Worm (Caenorhabditis elegans): ENCODE measurements around the gene ent-4.

Gene ent-4

ce11 chrIV:13692522-13692921 is 34.2 kb upstream of the ent-4 start:
- TF ChIP-seq tbx-37 (GFP tag; conservative IDR thresholded peaks at IDR 0.05) (no peak), ceh-13 (GFP tag; optimal IDR thresholded peaks at IDR 0.05) (no peak), aly-1 (tag; optimal IDR thresholded peaks at IDR 0.05) (no peak), tbx-11 (GFP tag; IDR thresholded peaks at IDR 0.05) (no peak), ama-1 (optimal IDR thresholded peaks at IDR 0.05) (no peak), sea-1 (GFP tag; conservative IDR thresholded peaks at IDR 0.05) (no peak), hnd-1 (tag; optimal IDR thresholded peaks at IDR 0.05) (no peak), pes-1 (GFP tag; IDR thresholded peaks at IDR 0.05) (no peak), B0310.2 (tag; optimal IDR thresholded peaks at IDR 0.05) (no peak), flt-1 (GFP tag; IDR thresholded peaks at IDR 0.05) (no peak), scrt-1 (GFP tag; IDR thresholded peaks at IDR 0.05) (no peak), ets-7 (tag; optimal IDR thresholded peaks at IDR 0.05) (no peak), ceh-36 (tag; optimal IDR thresholded peaks at IDR 0.05) (no peak), hmbx-1 (tag; optimal IDR thresholded peaks at IDR 0.05) (no peak), tra-4 (tag; optimal IDR thresholded peaks at IDR 0.05) (no peak), F13C5.2 (tag; optimal IDR thresholded peaks at IDR 0.05) (no peak), hmg-4 (GFP tag; optimal IDR thresholded peaks at IDR 0.05) (no peak)

- TF ChIP-seq ceh-36 (tag; optimal IDR thresholded peaks at IDR 0.05) = no peak
- no peak for TF ChIP-seq ama-1 (optimal IDR thresholded peaks at IDR 0.05)
- TF ChIP-seq tra-4 (tag; optimal IDR thresholded peaks at IDR 0.05) = no peak
- no peak for TF ChIP-seq tbx-11 (GFP tag; IDR thresholded peaks at IDR 0.05)
- TF ChIP-seq hnd-1 (tag; optimal IDR thresholded peaks at IDR 0.05) = no peak
- TF ChIP-seq ceh-13 (GFP tag; optimal IDR thresholded peaks at IDR 0.05) = no peak
- no peak for TF ChIP-seq pes-1 (GFP tag; IDR thresholded peaks at IDR 0.05)
- no peak for TF ChIP-seq sea-1 (GFP tag; conservative IDR thresholded peaks at IDR 0.05)
- TF ChIP-seq F13C5.2 (tag; optimal IDR thresholded peaks at IDR 0.05) = no peak
- TF ChIP-seq hmg-4 (GFP tag; optimal IDR thresholded peaks at IDR 0.05) = no peak
- TF ChIP-seq ets-7 (tag; optimal IDR thresholded peaks at IDR 0.05) = no peak
- TF ChIP-seq tbx-37 (GFP tag; conservative IDR thresholded peaks at IDR 0.05) = no peak
- no peak for TF ChIP-seq aly-1 (tag; optimal IDR thresholded peaks at IDR 0.05)
- no peak for TF ChIP-seq scrt-1 (GFP tag; IDR thresholded peaks at IDR 0.05)
- TF ChIP-seq B0310.2 (tag; optimal IDR thresholded peaks at IDR 0.05) = no peak
- no peak for TF ChIP-seq hmbx-1 (tag; optimal IDR thresholded peaks at IDR 0.05)
Measured at ce11 chrIV:13693976-13694375, 32.8 kb upstream of the ent-4 start.

ce11 chrIV:13694600-13694999 is 32.1 kb upstream of the ent-4 start:
- TF ChIP-seq aly-1 (tag; optimal IDR thresholded peaks at IDR 0.05) (no peak), flt-1 (GFP tag; IDR thresholded peaks at IDR 0.05) (no peak), tbx-11 (GFP tag; IDR thresholded peaks at IDR 0.05) (no peak), pes-1 (GFP tag; IDR thresholded peaks at IDR 0.05) (no peak), hnd-1 (tag; optimal IDR thresholded peaks at IDR 0.05) (no peak)

- TF ChIP-seq sea-1 (GFP tag; conservative IDR thresholded peaks at IDR 0.05) (no peak), ets-7 (tag; optimal IDR thresholded peaks at IDR 0.05) (no peak), flt-1 (GFP tag; IDR thresholded peaks at IDR 0.05) (no peak), ama-1 (optimal IDR thresholded peaks at IDR 0.05) (no peak), F13C5.2 (tag; optimal IDR thresholded peaks at IDR 0.05) (no peak), hmbx-1 (tag; optimal IDR thresholded peaks at IDR 0.05) (no peak), tra-4 (tag; optimal IDR thresholded peaks at IDR 0.05) (no peak), tbx-11 (GFP tag; IDR thresholded peaks at IDR 0.05) (no peak), aly-1 (tag; optimal IDR thresholded peaks at IDR 0.05) (no peak), scrt-1 (GFP tag; IDR thresholded peaks at IDR 0.05) (no peak), B0310.2 (tag; optimal IDR thresholded peaks at IDR 0.05) (no peak), pes-1 (GFP tag; IDR thresholded peaks at IDR 0.05) (no peak), ceh-13 (GFP tag; optimal IDR thresholded peaks at IDR 0.05) (no peak), hnd-1 (tag; optimal IDR thresholded peaks at IDR 0.05) (no peak)
Measured at ce11 chrIV:13695302-13695701, 31.4 kb upstream of the ent-4 start.

ce11 chrIV:13695720-13696364 is 30.9 kb upstream of the ent-4 start:
- no peak for TF ChIP-seq tra-4 (tag; optimal IDR thresholded peaks at IDR 0.05)
- no peak for TF ChIP-seq F13C5.2 (tag; optimal IDR thresholded peaks at IDR 0.05)
- TF ChIP-seq ceh-13 (GFP tag; optimal IDR thresholded peaks at IDR 0.05) = no peak
- no peak for TF ChIP-seq ceh-36 (tag; optimal IDR thresholded peaks at IDR 0.05)

ce11 chrIV:13696900-13697299 is 29.8 kb upstream of the ent-4 start:
- TF ChIP-seq flt-1 (GFP tag; IDR thresholded peaks at IDR 0.05) (no peak), hmbx-1 (tag; optimal IDR thresholded peaks at IDR 0.05) (no peak), tbx-37 (GFP tag; conservative IDR thresholded peaks at IDR 0.05) (no peak), aly-1 (tag; optimal IDR thresholded peaks at IDR 0.05) (no peak), tbx-11 (GFP tag; IDR thresholded peaks at IDR 0.05) (no peak), sea-1 (GFP tag; conservative IDR thresholded peaks at IDR 0.05) (no peak), ceh-36 (tag; optimal IDR thresholded peaks at IDR 0.05) (no peak), B0310.2 (tag; optimal IDR thresholded peaks at IDR 0.05) (no peak), ama-1 (optimal IDR thresholded peaks at IDR 0.05) (no peak), hmg-4 (GFP tag; optimal IDR thresholded peaks at IDR 0.05) (no peak), tra-4 (tag; optimal IDR thresholded peaks at IDR 0.05) (no peak), pes-1 (GFP tag; IDR thresholded peaks at IDR 0.05) (no peak), ceh-13 (GFP tag; optimal IDR thresholded peaks at IDR 0.05) (no peak), ets-7 (tag; optimal IDR thresholded peaks at IDR 0.05) (no peak), hnd-1 (tag; optimal IDR thresholded peaks at IDR 0.05) (no peak)

ce11 chrIV:13698603-13699002 is 28.1 kb upstream of the ent-4 start, which contains the start of gene T23G4.127:
TSS of gene T23G4.127 (minus strand) at chrIV:13698703.
- TF ChIP-seq pes-1 (GFP tag; IDR thresholded peaks at IDR 0.05) (no peak), hmg-4 (GFP tag; optimal IDR thresholded peaks at IDR 0.05) (no peak), tbx-11 (GFP tag; IDR thresholded peaks at IDR 0.05) (no peak), ceh-36 (tag; optimal IDR thresholded peaks at IDR 0.05) (no peak), B0310.2 (tag; optimal IDR thresholded peaks at IDR 0.05) (no peak), flt-1 (GFP tag; IDR thresholded peaks at IDR 0.05) (no peak), hnd-1 (tag; optimal IDR thresholded peaks at IDR 0.05) (no peak), ama-1 (optimal IDR thresholded peaks at IDR 0.05) (no peak)
